Fruit fly (Drosophila melanogaster): ENCODE measurements around the gene CG31272.

The CG31272 gene

dm6 chr3R:10784058-10784499 lies 24.9 kb upstream of the CG31272 start, which contains the start of the genes mRpL37 and Rbp1 (continued):
- peak; percentile 59 for TF ChIP-seq chn (GFP tag; optimal IDR thresholded peaks at IDR 0.05)
- TF ChIP-seq CG2129 (GFP tag; IDR thresholded peaks at IDR 0.05; ENCODE audit: partially characterized antibody) = peak; percentile 98
- peak; percentile 86 for TF ChIP-seq CG10147 (GFP tag; optimal IDR thresholded peaks at IDR 0.05)
- peak; percentile 79 for TF ChIP-seq CG16815 (GFP tag; optimal IDR thresholded peaks at IDR 0.05)
- TF ChIP-seq zen2 (GFP tag; IDR thresholded peaks at IDR 0.05; ENCODE audit: partially characterized antibody) = peak; percentile 55; the same call in 1 of the 3 replicates
- peak; percentile 81 for TF ChIP-seq CG18262 (tag; optimal IDR thresholded peaks at IDR 0.05)
- no peak for TF ChIP-seq luna (GFP tag; optimal IDR thresholded peaks at IDR 0.05)
- TF ChIP-seq Mad (GFP tag; optimal IDR thresholded peaks at IDR 0.05) = peak; percentile 54
- TF ChIP-seq kay (GFP tag; optimal IDR thresholded peaks at IDR 0.05) = peak; percentile 40
- peak; percentile 30; the same call in 1 of the 2 replicates for TF ChIP-seq ato (GFP tag; IDR thresholded peaks at IDR 0.05; ENCODE audit: partially characterized antibody)
- peak; percentile 72 for TF ChIP-seq CG4328 (GFP tag; optimal IDR thresholded peaks at IDR 0.05)
- TF ChIP-seq exex (tag; optimal IDR thresholded peaks at IDR 0.05) = no peak
- TF ChIP-seq ranshi (GFP tag; IDR thresholded peaks at IDR 0.05) = peak; percentile 66; the same call in 1 of the 2 replicates
- TF ChIP-seq CG9609 (GFP tag; optimal IDR thresholded peaks at IDR 0.05) = no peak
- TF ChIP-seq CG7839 (tag; optimal IDR thresholded peaks at IDR 0.05) = peak; percentile 78
- peak; percentile 11 for TF ChIP-seq trh (GFP tag; optimal IDR thresholded peaks at IDR 0.05)
- TF ChIP-seq CG12769 (tag; optimal IDR thresholded peaks at IDR 0.05) = no peak
- TF ChIP-seq gsb (GFP tag; IDR thresholded peaks at IDR 0.05) = no peak
- TF ChIP-seq Dref (GFP tag; IDR thresholded peaks at IDR 0.05) = peak; percentile 46
- peak; percentile 73; the same call in 3 of the 4 replicates for TF ChIP-seq Gug (GFP tag; IDR thresholded peaks at IDR 0.05)
- no peak for TF ChIP-seq CG6683 (GFP tag; optimal IDR thresholded peaks at IDR 0.05)
- TF ChIP-seq CG7372 (GFP tag; IDR thresholded peaks at IDR 0.05) = peak; percentile 54; the same call in 1 of the 2 replicates
- no peak for TF ChIP-seq dati (GFP tag; IDR thresholded peaks at IDR 0.05)
- TF ChIP-seq CG8944 (GFP tag; optimal IDR thresholded peaks at IDR 0.05) = peak; percentile 34
- no peak for TF ChIP-seq pb (GFP tag; optimal IDR thresholded peaks at IDR 0.05)
- peak; percentile 94 for TF ChIP-seq unc-4 (GFP tag; IDR thresholded peaks at IDR 0.05; ENCODE audit: partially characterized antibody)
- no peak for TF ChIP-seq nerfin-1 (tag; optimal IDR thresholded peaks at IDR 0.05)
- peak; percentile 98 for TF ChIP-seq CG3995 (GFP tag; optimal IDR thresholded peaks at IDR 0.05)
- no peak for TF ChIP-seq CG2199 (GFP tag; IDR thresholded peaks at IDR 0.05)
- TF ChIP-seq Neu2 (GFP tag; optimal IDR thresholded peaks at IDR 0.05; ENCODE audit: borderline replicate concordance) = no peak
- no peak for TF ChIP-seq toy (GFP tag; IDR thresholded peaks at IDR 0.05)
- TF ChIP-seq lov (optimal IDR thresholded peaks at IDR 0.05) = no peak
- no peak for TF ChIP-seq lov (GFP tag; IDR thresholded peaks at IDR 0.05)
- no peak for TF ChIP-seq en (GFP tag; optimal IDR thresholded peaks at IDR 0.05)
- peak; percentile 17 for TF ChIP-seq schlank (tag; optimal IDR thresholded peaks at IDR 0.05)
- peak; percentile 80 for TF ChIP-seq CG2120 (GFP tag; optimal IDR thresholded peaks at IDR 0.05)
- TF ChIP-seq CG15011 (GFP tag; optimal IDR thresholded peaks at IDR 0.05) = no peak
- peak; percentile 11; the same call in 1 of the 2 replicates for TF ChIP-seq gt (GFP tag; IDR thresholded peaks at IDR 0.05)
- TF ChIP-seq oc (tag; optimal IDR thresholded peaks at IDR 0.05) = no peak
- TF ChIP-seq Vsx1 (GFP tag; optimal IDR thresholded peaks at IDR 0.05) = no peak
- peak; percentile 39 for TF ChIP-seq Bdp1 (GFP tag; optimal IDR thresholded peaks at IDR 0.05)
- TF ChIP-seq Adf1 (GFP tag; IDR thresholded peaks at IDR 0.05) = peak; percentile 31; the same call in 1 of the 2 replicates
- TF ChIP-seq CG32767 (GFP tag; IDR thresholded peaks at IDR 0.05) = 0 out of 2 replicates have a peak, but pooled peaks have one; percentile 27
- no peak for TF ChIP-seq nom (GFP tag; optimal IDR thresholded peaks at IDR 0.05)
- no peak for TF ChIP-seq dimm (GFP tag; IDR thresholded peaks at IDR 0.05)
- TF ChIP-seq CG12391 (tag; optimal IDR thresholded peaks at IDR 0.05) = peak; percentile 88
- no peak for TF ChIP-seq CG2875 (GFP tag; optimal IDR thresholded peaks at IDR 0.05)
- peak; percentile 66 for TF ChIP-seq CG17385 (GFP tag; optimal IDR thresholded peaks at IDR 0.05)
- peak; percentile 66 for TF ChIP-seq B-H2 (GFP tag; optimal IDR thresholded peaks at IDR 0.05)
- TF ChIP-seq ssp (GFP tag; IDR thresholded peaks at IDR 0.05) = peak; percentile 80
- no peak for TF ChIP-seq CG31365 (tag; optimal IDR thresholded peaks at IDR 0.05)

Measured in whole organism, embryonic.